Worm (Caenorhabditis elegans): ENCODE data around the gene H04M03.12.

H04M03.12 gene

ce11 chrIV:5884500-5884899, 18.7 kb downstream of the H04M03.12 start, which contains the start of gene H04M03.11:
Gene H04M03.11 (minus strand): TSS chrIV:5884600.
- no peak for TF ChIP-seq nhr-76 (tag; optimal IDR thresholded peaks at IDR 0.05)
- no peak for TF ChIP-seq elt-1 (tag; optimal IDR thresholded peaks at IDR 0.05; ENCODE audit: borderline replicate concordance, insufficient read depth)
- no peak for TF ChIP-seq snpc-4 (tag; optimal IDR thresholded peaks at IDR 0.05)
- TF ChIP-seq ceh-43 (GFP tag; optimal IDR thresholded peaks at IDR 0.05) = no peak
- TF ChIP-seq ham-2 (GFP tag; optimal IDR thresholded peaks at IDR 0.05) = no peak
- TF ChIP-seq mep-1 (tag; optimal IDR thresholded peaks at IDR 0.05) = no peak
- no peak for TF ChIP-seq mls-2 (tag; optimal IDR thresholded peaks at IDR 0.05)
- no peak for TF ChIP-seq unc-39 (tag; optimal IDR thresholded peaks at IDR 0.05)
- TF ChIP-seq zip-8 (tag; optimal IDR thresholded peaks at IDR 0.05) = no peak
- no peak for TF ChIP-seq lsy-2 (tag; optimal IDR thresholded peaks at IDR 0.05)
- TF ChIP-seq sem-2 (GFP tag; optimal IDR thresholded peaks at IDR 0.05) = no peak
- no peak for TF ChIP-seq ces-1 (GFP tag; optimal IDR thresholded peaks at IDR 0.05)

ce11 chrIV:5879853-5880252, 23.3 kb downstream of the H04M03.12 start, which contains the start of gene srv-22:
Gene srv-22 (minus strand): TSS chrIV:5879953.
- no peak for TF ChIP-seq snpc-4 (tag; optimal IDR thresholded peaks at IDR 0.05)
- TF ChIP-seq ceh-39 (tag; optimal IDR thresholded peaks at IDR 0.05) = no peak
- no peak for TF ChIP-seq lin-13 (tag; optimal IDR thresholded peaks at IDR 0.05)
- TF ChIP-seq elt-3 (tag; optimal IDR thresholded peaks at IDR 0.05) = no peak
- no peak for TF ChIP-seq nhr-237 (tag; optimal IDR thresholded peaks at IDR 0.05)
- TF ChIP-seq lsy-2 (tag; optimal IDR thresholded peaks at IDR 0.05) = no peak
- no peak for TF ChIP-seq M03D4.4 (tag; optimal IDR thresholded peaks at IDR 0.05)
- no peak for TF ChIP-seq cnd-1 (tag; optimal IDR thresholded peaks at IDR 0.05)
- TF ChIP-seq mep-1 (tag; optimal IDR thresholded peaks at IDR 0.05) = no peak
- TF ChIP-seq ztf-11 (tag; optimal IDR thresholded peaks at IDR 0.05) = no peak
- TF ChIP-seq lin-32 (GFP tag; optimal IDR thresholded peaks at IDR 0.05) = no peak
- TF ChIP-seq elt-1 (tag; optimal IDR thresholded peaks at IDR 0.05; ENCODE audit: borderline replicate concordance, insufficient read depth) = no peak

ce11 chrIV:5877246-5877645, 25.9 kb downstream of the H04M03.12 start, which contains the start of gene srv-21:
Gene srv-21 (minus strand): TSS chrIV:5877346.
- TF ChIP-seq ceh-43 (GFP tag; optimal IDR thresholded peaks at IDR 0.05) (no peak), mep-1 (tag; optimal IDR thresholded peaks at IDR 0.05) (no peak)

ce11 chrIV:5873825-5874224, 29.3 kb downstream of the H04M03.12 start, which contains the start of gene srv-19:
Gene srv-19 (minus strand): TSS chrIV:5873925.
- no peak for TF ChIP-seq flh-1 (GFP tag; optimal IDR thresholded peaks at IDR 0.05)
- TF ChIP-seq nhr-2 (tag; optimal IDR thresholded peaks at IDR 0.05) = no peak
- TF ChIP-seq nhr-76 (tag; optimal IDR thresholded peaks at IDR 0.05) = no peak
- no peak for TF ChIP-seq elt-3 (tag; optimal IDR thresholded peaks at IDR 0.05)
- TF ChIP-seq ceh-39 (tag; optimal IDR thresholded peaks at IDR 0.05) = no peak
- no peak for TF ChIP-seq unc-120 (tag; optimal IDR thresholded peaks at IDR 0.05; ENCODE audit: poor library complexity, severe bottlenecking)
- no peak for TF ChIP-seq nhr-28 (tag; optimal IDR thresholded peaks at IDR 0.05)
- TF ChIP-seq blmp-1 (tag; optimal IDR thresholded peaks at IDR 0.05) = no peak
- TF ChIP-seq snpc-4 (tag; optimal IDR thresholded peaks at IDR 0.05) = no peak
- no peak for TF ChIP-seq elt-1 (tag; optimal IDR thresholded peaks at IDR 0.05; ENCODE audit: borderline replicate concordance, insufficient read depth)
- no peak for TF ChIP-seq ces-1 (GFP tag; optimal IDR thresholded peaks at IDR 0.05)
- no peak for TF ChIP-seq mep-1 (tag; optimal IDR thresholded peaks at IDR 0.05)
- no peak for TF ChIP-seq ceh-83 (GFP tag; optimal IDR thresholded peaks at IDR 0.05)
- no peak for TF ChIP-seq cnd-1 (tag; optimal IDR thresholded peaks at IDR 0.05)
- no peak for TF ChIP-seq lsy-2 (tag; optimal IDR thresholded peaks at IDR 0.05)
- TF ChIP-seq unc-62 (GFP tag; optimal IDR thresholded peaks at IDR 0.05) = no peak
- no peak for TF ChIP-seq lin-32 (GFP tag; optimal IDR thresholded peaks at IDR 0.05)
- no peak for TF ChIP-seq bed-3 (GFP tag; optimal IDR thresholded peaks at IDR 0.05)
- no peak for TF ChIP-seq pha-4 (tag; optimal IDR thresholded peaks at IDR 0.05)
- no peak for TF ChIP-seq tbx-8 (GFP tag; optimal IDR thresholded peaks at IDR 0.05)

ce11 chrIV:5870072-5870471, 33.1 kb downstream of the H04M03.12 start, which contains the start of gene srv-17:
Gene srv-17 (minus strand): TSS chrIV:5870172.
- no peak for TF ChIP-seq blmp-1 (tag; optimal IDR thresholded peaks at IDR 0.05)
- no peak for TF ChIP-seq M03D4.4 (tag; optimal IDR thresholded peaks at IDR 0.05)
- TF ChIP-seq mep-1 (tag; optimal IDR thresholded peaks at IDR 0.05) = no peak
- no peak for TF ChIP-seq unc-120 (tag; optimal IDR thresholded peaks at IDR 0.05; ENCODE audit: poor library complexity, severe bottlenecking)
- no peak for TF ChIP-seq ces-1 (GFP tag; optimal IDR thresholded peaks at IDR 0.05)
